Fruit fly (Drosophila melanogaster) whole organism, embryonic: ENCODE results near the gene CG5639.

Experiments
- Bgb ChIP-seq: fragments of 200-800 bp; sonication (Bioruptor generic); IDR thresholded peaks from 2 replicates; pipeline ENCODE4 v1.3.6; 2022; ENCODE audit warnings: missing biosample characterization, missing genetic modification characterization; ENCODE audit not compliant: partially characterized antibody
- BtbVII ChIP-seq: fragments of 200-800 bp; sonication (Bioruptor generic); optimal IDR thresholded peaks from 3 replicates; lab custom pipeline; 2017; ENCODE audit warnings: missing biosample characterization, mild to moderate bottlenecking, missing genetic modification characterization
- CG10147 ChIP-seq: fragments of 200-800 bp; sonication (Bioruptor generic); optimal IDR thresholded peaks from 2 replicates; lab custom pipeline; 2019; ENCODE audit warnings: missing biosample characterization, mild to moderate bottlenecking, missing genetic modification characterization, moderate library complexity
- CG10209 ChIP-seq: fragments of 200-800 bp; sonication (Bioruptor generic); optimal IDR thresholded peaks from 3 replicates; lab custom pipeline; 2017; ENCODE audit warnings: missing biosample characterization, mild to moderate bottlenecking, missing genetic modification characterization, missing genetic modification reagents
- CG1024 ChIP-seq: fragments of 200-800 bp; sonication (Bioruptor generic); IDR thresholded peaks from 2 replicates; pipeline ENCODE4 v1.3.6; 2022; ENCODE audit warnings: missing biosample characterization, missing genetic modification characterization
- CG13123 ChIP-seq: fragments of 200-800 bp; sonication (Bioruptor generic); optimal IDR thresholded peaks from 2 replicates; lab custom pipeline; 2016; ENCODE audit warnings: missing biosample characterization, missing genetic modification characterization
- CG14050 ChIP-seq: fragments of 200-800 bp; sonication (Bioruptor generic); IDR thresholded peaks from 3 replicates; pipeline ENCODE4 v1.3.6; 2022; ENCODE audit warnings: missing biosample characterization, missing genetic modification characterization
- CG14667 ChIP-seq: fragments of 200-800 bp; sonication (Bioruptor generic); IDR thresholded peaks from 2 replicates; pipeline ENCODE4 v1.3.6; 2022; ENCODE audit warnings: missing biosample characterization, missing genetic modification characterization
- CG15073 ChIP-seq: fragments of 200-800 bp; sonication (Bioruptor generic); optimal IDR thresholded peaks from 2 replicates; lab custom pipeline; 2016; ENCODE audit warnings: missing biosample characterization, missing genetic modification characterization
- CG16813 ChIP-seq: fragments of 200-800 bp; sonication (Bioruptor generic); IDR thresholded peaks from 3 replicates; pipeline ENCODE4 v1.3.6; 2022; ENCODE audit warnings: missing biosample characterization, missing genetic modification characterization; ENCODE audit not compliant: partially characterized antibody
- CG17328 ChIP-seq: fragments of 200-800 bp; sonication (Bioruptor generic); IDR thresholded peaks from 2 replicates; pipeline ENCODE4 v1.3.6; 2022; ENCODE audit warnings: missing biosample characterization, missing genetic modification characterization
- CG2199 ChIP-seq: fragments of 200-800 bp; sonication (Bioruptor generic); IDR thresholded peaks from 3 replicates; pipeline ENCODE4 v1.3.6; 2022; ENCODE audit warnings: missing biosample characterization, missing genetic modification characterization
- CG2889 ChIP-seq: fragments of 200-800 bp; sonication (Bioruptor generic); IDR thresholded peaks from 3 replicates; pipeline ENCODE4 v1.3.6; 2022; ENCODE audit warnings: missing biosample characterization, missing genetic modification characterization
- CG30431 ChIP-seq: fragments of 200-800 bp; sonication (Bioruptor generic); optimal IDR thresholded peaks from 2 replicates; lab custom pipeline; 2017; ENCODE audit warnings: missing biosample characterization, missing genetic modification characterization
- CG33557 ChIP-seq: fragments of 200-800 bp; sonication (Bioruptor generic); optimal IDR thresholded peaks from 2 replicates; lab custom pipeline; 2019; ENCODE audit warnings: missing biosample characterization, mild to moderate bottlenecking, missing genetic modification characterization, moderate library complexity
- CG42726 ChIP-seq: fragments of 200-800 bp; sonication (Bioruptor generic); IDR thresholded peaks from 2 replicates; pipeline ENCODE4 v1.3.6; 2022; ENCODE audit warnings: missing biosample characterization, missing genetic modification characterization; ENCODE audit not compliant: partially characterized antibody
- CG4404 ChIP-seq: fragments of 200-800 bp; sonication (Bioruptor generic); IDR thresholded peaks from 2 replicates; pipeline ENCODE4 v1.3.6; 2022; ENCODE audit warnings: missing biosample characterization, missing genetic modification characterization
- CG6791 ChIP-seq: fragments of 200-800 bp; sonication (Bioruptor generic); IDR thresholded peaks from 3 replicates; pipeline ENCODE4 v1.3.6; 2022; ENCODE audit warnings: missing biosample characterization, missing genetic modification characterization; ENCODE audit not compliant: partially characterized antibody
- CG7357 ChIP-seq: fragments of 200-800 bp; sonication (Bioruptor generic); IDR thresholded peaks from 3 replicates; pipeline ENCODE4 v1.3.6; 2022; ENCODE audit warnings: missing biosample characterization, missing genetic modification characterization
- CG7372 ChIP-seq: fragments of 200-800 bp; sonication (Bioruptor generic); IDR thresholded peaks from 2 replicates; pipeline ENCODE4 v1.3.6; 2022; ENCODE audit warnings: missing biosample characterization, missing genetic modification characterization
- CG7987 ChIP-seq: fragments of 200-800 bp; sonication (Bioruptor generic); optimal IDR thresholded peaks from 2 replicates; lab custom pipeline; 2018; ENCODE audit warnings: missing biosample characterization, mild to moderate bottlenecking, missing genetic modification characterization, moderate library complexity
- CG8765 ChIP-seq: fragments of 200-800 bp; sonication (Bioruptor generic); IDR thresholded peaks from 2 replicates; pipeline ENCODE4 v1.3.6; 2022; ENCODE audit warnings: missing biosample characterization, missing genetic modification characterization
- Dad ChIP-seq: fragments of 200-800 bp; sonication (Bioruptor generic); optimal IDR thresholded peaks from 3 replicates; lab custom pipeline; 2016; ENCODE audit warnings: missing biosample characterization, missing genetic modification characterization
- Dip3 ChIP-seq: fragments of 200-800 bp; sonication (Bioruptor generic); optimal IDR thresholded peaks from 3 replicates; lab custom pipeline; 2016; ENCODE audit warnings: missing biosample characterization, missing genetic modification characterization
- E2f2 ChIP-seq: fragments of 200-800 bp; sonication (Bioruptor generic); IDR thresholded peaks from 2 replicates; pipeline ENCODE4 v1.3.6; 2022; ENCODE audit warnings: missing biosample characterization, missing genetic modification characterization
- Ets65A ChIP-seq: fragments of 200-800 bp; sonication (Bioruptor generic); peaks from one replicate; lab custom pipeline; 2016; ENCODE audit warnings: missing biosample characterization, missing genetic modification characterization
- Fer1 ChIP-seq: fragments of 200-800 bp; sonication (Bioruptor generic); optimal IDR thresholded peaks from 2 replicates; lab custom pipeline; 2017; ENCODE audit warnings: missing biosample characterization, mild to moderate bottlenecking, missing genetic modification characterization
- GATAe ChIP-seq: fragments of 200-800 bp; sonication (Bioruptor generic); conservative IDR thresholded peaks from 2 replicates; pipeline ENCODE4 v1.3.6; 2022; ENCODE audit warnings: missing biosample characterization, missing genetic modification characterization
- HmgZ ChIP-seq: fragments of 200-800 bp; sonication (Bioruptor generic); optimal IDR thresholded peaks from 2 replicates; lab custom pipeline; 2018; ENCODE audit warnings: missing biosample characterization, mild to moderate bottlenecking, missing genetic modification characterization
- MTF-1 ChIP-seq: fragments of 200-800 bp; sonication (Bioruptor generic); optimal IDR thresholded peaks from 2 replicates; lab custom pipeline; 2018; ENCODE audit warnings: missing biosample characterization, mild to moderate bottlenecking, missing genetic modification characterization, borderline replicate concordance
- Meics ChIP-seq: fragments of 200-800 bp; sonication (Bioruptor generic); optimal IDR thresholded peaks from 2 replicates; lab custom pipeline; 2017; ENCODE audit warnings: missing biosample characterization, mild to moderate bottlenecking, missing genetic modification characterization
- Rx ChIP-seq: fragments of 200-800 bp; sonication (Bioruptor generic); IDR thresholded peaks from 2 replicates; pipeline ENCODE4 v1.3.6; 2022; ENCODE audit warnings: missing biosample characterization, missing genetic modification characterization
- Scr ChIP-seq: fragments of 200-800 bp; sonication (Bioruptor generic); IDR thresholded peaks from 2 replicates; pipeline ENCODE4 v1.3.6; 2022; ENCODE audit warnings: missing biosample characterization, missing genetic modification characterization; ENCODE audit not compliant: partially characterized antibody
- caup ChIP-seq: fragments of 200-800 bp; sonication (Bioruptor generic); optimal IDR thresholded peaks from 3 replicates; lab custom pipeline; 2017; ENCODE audit warnings: missing biosample characterization, mild to moderate bottlenecking, missing genetic modification characterization, moderate library complexity; ENCODE audit not compliant: severe bottlenecking
- chif ChIP-seq, 2 experiments: fragments of 200-800 bp; sonication (Bioruptor generic); optimal IDR thresholded peaks; 3 replicates each; lab custom pipeline; 2016; ENCODE audit warnings: missing biosample characterization in 2 of 2, missing genetic modification characterization in 2 of 2
- ci ChIP-seq: fragments of 200-800 bp; sonication (Bioruptor generic); IDR thresholded peaks from 3 replicates; pipeline ENCODE4 v1.3.6; 2022; ENCODE audit warnings: missing biosample characterization, missing genetic modification characterization
- dpn ChIP-seq, 2 experiments: fragments of 200-800 bp; sonication (Bioruptor generic); optimal IDR thresholded peaks; 3 replicates each; lab custom pipeline; 2016; ENCODE audit warnings: missing biosample characterization in 2 of 2, missing genetic modification characterization in 2 of 2
- gcm2 ChIP-seq: fragments of 200-800 bp; sonication (Bioruptor generic); optimal IDR thresholded peaks from 2 replicates; lab custom pipeline; 2016; ENCODE audit warnings: missing biosample characterization, missing genetic modification characterization
- hbn ChIP-seq: fragments of 200-800 bp; sonication (Bioruptor generic); IDR thresholded peaks from 2 replicates; pipeline ENCODE4 v1.3.6; 2022; ENCODE audit warnings: missing biosample characterization, missing genetic modification characterization; ENCODE audit not compliant: partially characterized antibody
- jigr1 ChIP-seq: fragments of 200-800 bp; sonication (Bioruptor generic); IDR thresholded peaks from 3 replicates; pipeline ENCODE4 v1.3.6; 2022; ENCODE audit warnings: missing biosample characterization, missing genetic modification characterization
- lmd ChIP-seq: fragments of 200-800 bp; sonication (Bioruptor generic); IDR thresholded peaks from 2 replicates; pipeline ENCODE4 v1.3.6; 2022; ENCODE audit warnings: missing biosample characterization, missing genetic modification characterization
- nau ChIP-seq: fragments of 200-800 bp; sonication (Bioruptor generic); optimal IDR thresholded peaks from 3 replicates; lab custom pipeline; 2017; ENCODE audit warnings: missing biosample characterization, mild to moderate bottlenecking, missing genetic modification characterization, missing genetic modification reagents
- nerfin-1 ChIP-seq: fragments of 200-800 bp; sonication (Bioruptor generic); optimal IDR thresholded peaks from 3 replicates; lab custom pipeline; 2019; ENCODE audit warnings: missing biosample characterization, mild to moderate bottlenecking, missing genetic modification characterization, moderate library complexity
- pb ChIP-seq: fragments of 200-800 bp; sonication (Bioruptor generic); optimal IDR thresholded peaks from 3 replicates; lab custom pipeline; 2016; ENCODE audit warnings: missing biosample characterization, missing genetic modification characterization
- pho ChIP-seq: fragments of 200-800 bp; sonication (Bioruptor generic); optimal IDR thresholded peaks from 2 replicates; lab custom pipeline; 2016; ENCODE audit warnings: missing biosample characterization, missing genetic modification characterization
- pita ChIP-seq: fragments of 200-800 bp; sonication (Bioruptor generic); optimal IDR thresholded peaks from 2 replicates; lab custom pipeline; 2017; ENCODE audit warnings: missing biosample characterization, mild to moderate bottlenecking, missing genetic modification characterization
- stwl ChIP-seq: fragments of 200-800 bp; sonication (Bioruptor generic); optimal IDR thresholded peaks from 3 replicates; lab custom pipeline; 2018; ENCODE audit warnings: missing biosample characterization, mild to moderate bottlenecking, missing genetic modification characterization, moderate library complexity
- sug ChIP-seq: fragments of 200-800 bp; optimal IDR thresholded peaks from 2 replicates; lab custom pipeline; 2019; ENCODE audit warnings: missing biosample characterization, mild to moderate bottlenecking, missing genetic modification characterization, moderate library complexity
- tgo ChIP-seq: fragments of 200-800 bp; sonication (Bioruptor generic); IDR thresholded peaks from 3 replicates; pipeline ENCODE4 v1.3.6; 2022; ENCODE audit warnings: missing biosample characterization, missing genetic modification characterization
- ttk ChIP-seq: fragments of 200-800 bp; sonication (Bioruptor generic); IDR thresholded peaks from 2 replicates; pipeline ENCODE4 v2.1.2; 2022; ENCODE audit warnings: missing biosample characterization, missing genetic modification characterization

The CG5639 gene

DNA sequence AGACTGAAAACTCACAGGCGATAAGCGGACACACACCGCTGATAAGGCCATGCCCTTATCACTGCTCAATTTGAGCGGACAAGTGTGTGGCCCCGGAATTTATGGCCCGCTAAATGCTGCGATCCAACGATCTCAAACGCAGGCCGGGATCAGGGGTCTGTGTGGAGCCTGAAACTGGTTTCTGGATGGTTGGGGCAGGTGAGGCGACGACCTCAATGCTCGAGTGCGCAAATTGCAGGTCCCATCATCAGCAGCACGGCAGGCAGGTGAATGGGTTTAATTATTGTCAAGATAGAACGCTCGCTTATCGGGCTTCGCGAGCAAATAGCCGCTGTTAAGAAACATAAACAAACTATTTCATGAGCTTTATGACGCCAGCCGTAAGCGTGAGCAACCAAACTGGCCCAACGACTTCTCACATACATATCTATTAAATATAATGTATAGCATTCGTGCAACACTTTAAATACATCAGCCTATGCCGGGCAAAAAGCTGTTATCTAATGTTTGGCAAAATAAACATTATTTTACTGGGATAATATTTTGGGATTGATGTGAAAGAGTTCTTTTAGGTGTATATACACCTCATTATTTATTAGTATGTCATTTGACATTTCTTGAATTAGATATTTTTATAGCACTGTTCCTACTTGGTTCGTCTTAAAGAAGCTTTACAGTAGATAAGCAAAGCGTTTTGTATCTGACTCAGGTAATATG, 9.8 kb upstream of the CG5639 start:
- TF ChIP-seq CG17328 (GFP tag; lab: Robert Waterston, UW) (no peak), CG10209 (GFP tag; lab: Kevin White, UChicago) (no peak), Bgb (no peak), CG2889 (GFP tag; lab: Robert Waterston, UW) (no peak), CG15073 (GFP tag; lab: Kevin White, UChicago) (no peak), Scr (GFP tag; lab: Robert Waterston, UW) (no peak), dpn (GFP tag; optimal IDR thresholded peaks at IDR 0.05; lab: Kevin White, UChicago) (no peak), CG33557 (GFP tag; lab: Kevin White, UChicago) (no peak), HmgZ (tag; lab: Kevin White, UChicago) (no peak), tgo (no peak), nerfin-1 (tag; lab: Kevin White, UChicago) (no peak), CG42726 (GFP tag; lab: Robert Waterston, UW) (no peak), gcm2 (no peak), CG14050 (GFP tag; lab: Robert Waterston, UW) (no peak), chif (GFP tag; optimal IDR thresholded peaks at IDR 0.05; lab: Kevin White, UChicago) (no peak), stwl (tag; lab: Kevin White, UChicago) (no peak), CG7372 (GFP tag; lab: Robert Waterston, UW) (no peak), jigr1 (GFP tag; lab: Robert Waterston, UW) (no peak), Ets65A (no peak), lmd (no peak), CG13123 (GFP tag; lab: Kevin White, UChicago) (no peak), BtbVII (GFP tag; lab: Kevin White, UChicago) (peak; percentile 44), Meics (GFP tag; lab: Kevin White, UChicago) (peak; percentile 7), Dip3 (GFP tag; lab: Kevin White, UChicago) (no peak), E2f2 (GFP tag; lab: Robert Waterston, UW) (no peak), CG14667 (no peak), CG30431 (GFP tag; lab: Kevin White, UChicago) (no peak), CG7987 (GFP tag; lab: Kevin White, UChicago) (no peak), hbn (GFP tag; lab: Robert Waterston, UW) (no peak), CG10147 (GFP tag; lab: Kevin White, UChicago) (no peak), Rx (GFP tag; lab: Robert Waterston, UW) (no peak), GATAe (GFP tag; lab: Robert Waterston, UW) (peak; percentile 34; the same call in 1 of the 2 replicates), caup (GFP tag; lab: Kevin White, UChicago) (no peak), CG7357 (GFP tag; lab: Robert Waterston, UW) (no peak), sug (tag; lab: Kevin White, UChicago) (peak; percentile 81), MTF-1 (no peak), CG4404 (no peak), ci (GFP tag; lab: Robert Waterston, UW) (no peak), nau (no peak), CG6791 (GFP tag; lab: Robert Waterston, UW) (no peak), Dad (GFP tag; lab: Kevin White, UChicago) (no peak), pb (no peak), CG16813 (GFP tag; lab: Robert Waterston, UW) (no peak), pho (no peak), CG2199 (no peak), Fer1 (peak; percentile 32), CG1024 (GFP tag; lab: Robert Waterston, UW) (no peak), pita (GFP tag; lab: Kevin White, UChicago) (no peak), ttk (no peak), CG8765 (no peak)
